Worm (Caenorhabditis elegans): ENCODE measurements around the gene ser-1.

The ser-1 gene

ce11 chrX:16553845-16554426 is 25.6 kb upstream of the ser-1 start, which contains the start of gene K08B5.2 (continued):
- TF ChIP-seq tag-97 (GFP tag; IDR thresholded peaks at IDR 0.05) (no peak), snpc-1.2 (GFP tag; IDR thresholded peaks at IDR 0.05) (no peak), ctbp-1 (GFP tag; IDR thresholded peaks at IDR 0.05) (no peak), mdt-29 (GFP tag; IDR thresholded peaks at IDR 0.05) (no peak), rbr-2 (tag; optimal IDR thresholded peaks at IDR 0.05) (no peak), sdz-12 (GFP tag; optimal IDR thresholded peaks at IDR 0.05) (no peak), fos-1 (tag; optimal IDR thresholded peaks at IDR 0.05) (no peak), ama-1 (optimal IDR thresholded peaks at IDR 0.05) (no peak), ztf-11 (tag; optimal IDR thresholded peaks at IDR 0.05) (no peak), ceh-82 (tag; optimal IDR thresholded peaks at IDR 0.05) (no peak), zag-1 (tag; optimal IDR thresholded peaks at IDR 0.05) (no peak), Y105C5A.15 (GFP tag; IDR thresholded peaks at IDR 0.05) (no peak), D1046.2 (GFP tag; IDR thresholded peaks at IDR 0.05) (no peak), daf-16 (GFP tag; optimal IDR thresholded peaks at IDR 0.05) (peak in 1 of 2 experiments; percentile 95), daf-16 (tag; optimal IDR thresholded peaks at IDR 0.05) (peak; percentile 96), aha-1 (tag) (no peak), ceh-62 (tag; optimal IDR thresholded peaks at IDR 0.05) (no peak), nhr-102 (tag; optimal IDR thresholded peaks at IDR 0.05) (peak; percentile 33), jun-1 (tag; optimal IDR thresholded peaks at IDR 0.05) (no peak), madf-5 (GFP tag; IDR thresholded peaks at IDR 0.05) (no peak), nhr-28 (tag; optimal IDR thresholded peaks at IDR 0.05) (peak; percentile 70), Y5F2A.4 (GFP tag; optimal IDR thresholded peaks at IDR 0.05) (no peak), dmd-6 (GFP tag; IDR thresholded peaks at IDR 0.05) (peak; percentile 96), ceh-20 (GFP tag; IDR thresholded peaks at IDR 0.05) (no peak), Y48G9A.11 (GFP tag; IDR thresholded peaks at IDR 0.05) (no peak), lin-13 (GFP tag; optimal IDR thresholded peaks at IDR 0.05) (no peak), egl-27 (tag; optimal IDR thresholded peaks at IDR 0.05) (no peak), ceh-28 (tag; optimal IDR thresholded peaks at IDR 0.05) (no peak), pqm-1 (tag; optimal IDR thresholded peaks at IDR 0.05) (peak; percentile 78), lir-3 (tag; optimal IDR thresholded peaks at IDR 0.05) (no peak), R02D3.7 (tag; optimal IDR thresholded peaks at IDR 0.05) (no peak), dpl-1 (GFP tag; optimal IDR thresholded peaks at IDR 0.05) (no peak), skn-1 (tag; optimal IDR thresholded peaks at IDR 0.05) (no peak), nhr-42 (GFP tag; IDR thresholded peaks at IDR 0.05) (no peak), F37D6.2 (tag; optimal IDR thresholded peaks at IDR 0.05) (no peak), ZK546.5 (tag; optimal IDR thresholded peaks at IDR 0.05) (no peak), ztf-7 (tag; optimal IDR thresholded peaks at IDR 0.05) (no peak), aly-2 (tag; optimal IDR thresholded peaks at IDR 0.05) (no peak), nhr-237 (tag; optimal IDR thresholded peaks at IDR 0.05) (no peak), unc-39 (tag; optimal IDR thresholded peaks at IDR 0.05) (no peak), arid-1 (GFP tag; conservative IDR thresholded peaks at IDR 0.05) (no peak), zip-2 (tag; optimal IDR thresholded peaks at IDR 0.05) (no peak), dve-1 (tag; optimal IDR thresholded peaks at IDR 0.05; ENCODE audit: insufficient read depth) (peak; percentile 79), lsy-2 (tag; optimal IDR thresholded peaks at IDR 0.05) (no peak), T26A8.4 (GFP tag; IDR thresholded peaks at IDR 0.05) (no peak), F44E2.7 (GFP tag; IDR thresholded peaks at IDR 0.05) (no peak), F10B5.3 (tag; optimal IDR thresholded peaks at IDR 0.05) (no peak), nhr-77 (tag; optimal IDR thresholded peaks at IDR 0.05) (no peak), vab-7 (GFP tag; IDR thresholded peaks at IDR 0.05) (no peak), lim-7 (GFP tag; IDR thresholded peaks at IDR 0.05) (no peak), daf-12 (tag; optimal IDR thresholded peaks at IDR 0.05) (no peak), hlh-11 (tag; optimal IDR thresholded peaks at IDR 0.05) (peak; percentile 73), mxl-3 (GFP tag; optimal IDR thresholded peaks at IDR 0.05) (no peak), spr-1 (tag; optimal IDR thresholded peaks at IDR 0.05) (no peak)

All from whole organism, L4 larva.